Worm (Caenorhabditis elegans): ENCODE results near the gene nipa-1.

DNA sequence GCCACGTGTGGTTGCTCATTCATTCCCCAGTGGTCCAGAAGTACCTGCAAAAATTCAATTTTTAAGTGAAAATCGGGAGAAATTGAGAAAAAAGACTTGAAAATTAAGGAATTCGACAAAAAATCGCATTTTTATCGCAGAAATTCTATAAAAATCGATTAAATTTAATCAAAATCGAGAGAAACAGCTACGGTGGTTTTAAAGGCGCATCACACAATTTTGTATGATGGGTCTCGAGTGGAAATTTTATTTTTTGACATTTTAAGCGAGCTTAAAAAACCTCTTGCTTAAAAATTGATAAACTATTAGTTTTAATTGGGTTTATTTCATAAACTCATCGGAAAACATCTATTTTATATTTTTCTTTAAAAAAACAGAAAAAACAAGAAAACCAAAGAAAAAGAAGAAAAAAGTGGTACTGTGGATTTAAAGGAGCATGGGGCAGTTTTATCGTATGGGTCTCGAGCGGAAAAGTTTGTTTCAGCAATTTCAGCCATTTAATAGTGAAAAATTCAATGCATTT, at the start of gene nipa-1:
- TF ChIP-seq klf-2 (GFP tag; conservative IDR thresholded peaks at IDR 0.05) (no peak), ref-1 (GFP tag; conservative IDR thresholded peaks at IDR 0.05) (no peak), cog-1 (tag; optimal IDR thresholded peaks at IDR 0.05) (no peak), med-1 (GFP tag; optimal IDR thresholded peaks at IDR 0.05; ENCODE audit: insufficient read depth) (no peak), flt-1 (GFP tag; IDR thresholded peaks at IDR 0.05) (no peak), ztf-29 (GFP tag; IDR thresholded peaks at IDR 0.05) (no peak), ztf-23 (GFP tag; IDR thresholded peaks at IDR 0.05) (no peak), T22C8.4 (GFP tag; IDR thresholded peaks at IDR 0.05) (no peak), tab-1 (GFP tag; IDR thresholded peaks at IDR 0.05) (no peak)

All from whole organism, midembryonic.